Fruit fly (Drosophila melanogaster): ENCODE measurements around the gene CG31373.

Gene CG31373

DNA sequence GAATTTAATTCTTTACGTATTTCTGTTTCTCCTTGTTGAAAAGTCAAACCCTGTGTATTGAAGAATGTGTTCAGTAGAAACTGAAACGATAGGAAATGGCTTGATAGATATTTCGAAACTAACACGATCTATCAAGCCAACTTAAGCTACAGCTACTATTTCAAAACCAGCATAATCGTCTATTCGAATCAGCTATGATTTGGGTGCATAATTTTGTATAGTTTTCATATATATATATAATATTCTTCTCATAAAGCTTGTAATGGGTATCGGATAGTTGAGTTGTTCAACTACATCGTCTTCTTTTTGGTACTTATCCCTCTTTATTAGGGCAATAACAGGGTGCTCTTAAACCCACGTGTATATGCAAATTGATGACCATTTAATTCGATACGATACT is 26.7 kb upstream of the CG31373 start, which contains the start of gene tomboy20:
Gene tomboy20, minus strand, starts transcription at position 101 of the 400 bp plus-strand sequence.
- TF ChIP-seq Abd-B (GFP tag; optimal IDR thresholded peaks at IDR 0.05): no peak
- no peak for TF ChIP-seq Mio (GFP tag; optimal IDR thresholded peaks at IDR 0.05)
- TF ChIP-seq Hr78 (GFP tag; optimal IDR thresholded peaks at IDR 0.05): no peak
- no peak for TF ChIP-seq Myc (optimal IDR thresholded peaks at IDR 0.05)
- no peak for TF ChIP-seq brk (GFP tag; optimal IDR thresholded peaks at IDR 0.05)
- no peak for TF ChIP-seq rgr (GFP tag; optimal IDR thresholded peaks at IDR 0.05)
- no peak for TF ChIP-seq Hr83 (GFP tag; optimal IDR thresholded peaks at IDR 0.05; ENCODE audit: poor library complexity, severe bottlenecking)
- TF ChIP-seq Sp1 (GFP tag; optimal IDR thresholded peaks at IDR 0.05): no peak
- TF ChIP-seq OdsH (GFP tag; optimal IDR thresholded peaks at IDR 0.05): no peak
- TF ChIP-seq Jra (GFP tag; optimal IDR thresholded peaks at IDR 0.05): no peak
- TF ChIP-seq Dfd (GFP tag; optimal IDR thresholded peaks at IDR 0.05): no peak
- no peak for TF ChIP-seq CrebA (GFP tag; optimal IDR thresholded peaks at IDR 0.05; ENCODE audit: borderline replicate concordance)
- no peak for TF ChIP-seq h (GFP tag; optimal IDR thresholded peaks at IDR 0.05)
- TF ChIP-seq sv (GFP tag; optimal IDR thresholded peaks at IDR 0.05): no peak
- no peak for TF ChIP-seq tai (GFP tag; optimal IDR thresholded peaks at IDR 0.05)
- TF ChIP-seq Vsx2 (GFP tag; optimal IDR thresholded peaks at IDR 0.05; ENCODE audit: partially characterized antibody): no peak
- TF ChIP-seq pan (optimal IDR thresholded peaks at IDR 0.05): no peak
- TF ChIP-seq Hnf4 (GFP tag; optimal IDR thresholded peaks at IDR 0.05): no peak
- TF ChIP-seq br (GFP tag; optimal IDR thresholded peaks at IDR 0.05): no peak
- TF ChIP-seq jim (GFP tag; optimal IDR thresholded peaks at IDR 0.05): no peak

- TF ChIP-seq Dif (GFP tag; optimal IDR thresholded peaks at IDR 0.05; ENCODE audit: partially characterized antibody): no peak
- no peak for TF ChIP-seq Vsx2 (GFP tag; optimal IDR thresholded peaks at IDR 0.05; ENCODE audit: partially characterized antibody)
- no peak for TF ChIP-seq Myc (optimal IDR thresholded peaks at IDR 0.05)
These were observed 17.6 kb upstream of the CG31373 start for dm6 chr3R:10726714-10727113.

- no peak for TF ChIP-seq GATAd (GFP tag; optimal IDR thresholded peaks at IDR 0.05)
- TF ChIP-seq Sp1 (GFP tag; optimal IDR thresholded peaks at IDR 0.05): no peak
- no peak for TF ChIP-seq Abd-B (GFP tag; optimal IDR thresholded peaks at IDR 0.05)
- TF ChIP-seq Rel (GFP tag; optimal IDR thresholded peaks at IDR 0.05): no peak
- TF ChIP-seq Rel (tag; optimal IDR thresholded peaks at IDR 0.05): no peak
- no peak for TF ChIP-seq sv (GFP tag; optimal IDR thresholded peaks at IDR 0.05)
- TF ChIP-seq CG9705 (GFP tag; optimal IDR thresholded peaks at IDR 0.05): no peak
- TF ChIP-seq jim (GFP tag; optimal IDR thresholded peaks at IDR 0.05): no peak
- no peak for TF ChIP-seq fru (GFP tag; optimal IDR thresholded peaks at IDR 0.05)
- TF ChIP-seq br (GFP tag; optimal IDR thresholded peaks at IDR 0.05): no peak
- no peak for TF ChIP-seq HLH106 (tag; optimal IDR thresholded peaks at IDR 0.05)
- no peak for TF ChIP-seq h (GFP tag; optimal IDR thresholded peaks at IDR 0.05)
These were observed 5.3 kb upstream of the CG31373 start, which contains the start of gene CG4073 for dm6 chr3R:10714498-10714897. TSS of gene CG4073 (plus strand) at chr3R:10714798.

dm6 chr3R:10711148-10711547 is 2.0 kb upstream of the CG31373 start, which contains the start of gene CG14689:
TSS of gene CG14689 (minus strand) at chr3R:10711248.
- no peak for TF ChIP-seq pan (optimal IDR thresholded peaks at IDR 0.05)
- no peak for TF ChIP-seq Dif (GFP tag; optimal IDR thresholded peaks at IDR 0.05; ENCODE audit: partially characterized antibody)
- TF ChIP-seq Hr78 (GFP tag; optimal IDR thresholded peaks at IDR 0.05): no peak
- no peak for TF ChIP-seq lola (GFP tag; optimal IDR thresholded peaks at IDR 0.05)
- no peak for TF ChIP-seq Mio (GFP tag; optimal IDR thresholded peaks at IDR 0.05)
- no peak for TF ChIP-seq tai (GFP tag; optimal IDR thresholded peaks at IDR 0.05)
- no peak for TF ChIP-seq Abd-B (GFP tag; optimal IDR thresholded peaks at IDR 0.05)
- TF ChIP-seq woc (GFP tag; optimal IDR thresholded peaks at IDR 0.05): no peak
- TF ChIP-seq N (GFP tag; optimal IDR thresholded peaks at IDR 0.05): no peak
- no peak for TF ChIP-seq Rel (GFP tag; optimal IDR thresholded peaks at IDR 0.05)
- TF ChIP-seq Rel (tag; optimal IDR thresholded peaks at IDR 0.05): no peak
- no peak for TF ChIP-seq sv (GFP tag; optimal IDR thresholded peaks at IDR 0.05)
- no peak for TF ChIP-seq fru (GFP tag; optimal IDR thresholded peaks at IDR 0.05)
- TF ChIP-seq HLH106 (tag; optimal IDR thresholded peaks at IDR 0.05): no peak
- no peak for TF ChIP-seq jim (GFP tag; optimal IDR thresholded peaks at IDR 0.05)
- TF ChIP-seq dsf (GFP tag; optimal IDR thresholded peaks at IDR 0.05; ENCODE audit: borderline replicate concordance): no peak

DNA sequence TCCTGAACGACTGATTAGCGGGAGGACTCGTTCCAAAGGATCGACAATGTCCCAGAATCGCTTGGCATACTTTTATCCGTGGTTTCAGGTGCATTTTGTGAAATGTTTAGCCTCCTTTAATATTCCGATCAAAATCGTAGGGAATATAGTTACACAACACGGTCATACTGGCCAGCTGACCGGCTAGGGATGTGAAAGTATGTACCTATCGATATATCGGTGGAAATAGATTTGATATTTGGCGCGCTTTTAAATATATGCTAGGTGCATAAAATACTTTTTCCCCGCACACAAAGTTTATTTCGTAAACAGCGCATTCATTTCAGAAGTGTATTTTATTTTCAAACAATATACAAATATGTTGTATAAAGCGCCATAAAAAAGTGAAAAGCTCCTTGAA is 995 bp downstream of the CG31373 start, which contains the start of gene CG31278:
Gene CG31278, minus strand, starts transcription at position 172 of the 400 bp plus-strand sequence.
- TF ChIP-seq OdsH (GFP tag; optimal IDR thresholded peaks at IDR 0.05): no peak
- no peak for TF ChIP-seq rgr (GFP tag; optimal IDR thresholded peaks at IDR 0.05)
- no peak for TF ChIP-seq CG9705 (GFP tag; optimal IDR thresholded peaks at IDR 0.05)
- no peak for TF ChIP-seq CG32264 (GFP tag; optimal IDR thresholded peaks at IDR 0.05)
- no peak for TF ChIP-seq lola (GFP tag; optimal IDR thresholded peaks at IDR 0.05)
- TF ChIP-seq Hr83 (GFP tag; optimal IDR thresholded peaks at IDR 0.05; ENCODE audit: poor library complexity, severe bottlenecking): no peak
- TF ChIP-seq dsf (GFP tag; optimal IDR thresholded peaks at IDR 0.05; ENCODE audit: borderline replicate concordance): no peak
- no peak for TF ChIP-seq dmrt93B (GFP tag; optimal IDR thresholded peaks at IDR 0.05)
- no peak for TF ChIP-seq fru (GFP tag; optimal IDR thresholded peaks at IDR 0.05)
- no peak for TF ChIP-seq GATAd (GFP tag; optimal IDR thresholded peaks at IDR 0.05)
- TF ChIP-seq br (GFP tag; optimal IDR thresholded peaks at IDR 0.05): no peak
- no peak for TF ChIP-seq tai (GFP tag; optimal IDR thresholded peaks at IDR 0.05)
- TF ChIP-seq foxo (GFP tag; optimal IDR thresholded peaks at IDR 0.05): no peak
- no peak for TF ChIP-seq jim (GFP tag; optimal IDR thresholded peaks at IDR 0.05)
- TF ChIP-seq Hnf4 (GFP tag; optimal IDR thresholded peaks at IDR 0.05): no peak
- TF ChIP-seq Dfd (GFP tag; optimal IDR thresholded peaks at IDR 0.05): no peak
- TF ChIP-seq pan (optimal IDR thresholded peaks at IDR 0.05): no peak
- no peak for TF ChIP-seq N (GFP tag; optimal IDR thresholded peaks at IDR 0.05)
- no peak for TF ChIP-seq Mio (GFP tag; optimal IDR thresholded peaks at IDR 0.05)
- TF ChIP-seq Vsx2 (GFP tag; optimal IDR thresholded peaks at IDR 0.05; ENCODE audit: partially characterized antibody): no peak

Measured in whole organism, wandering third instar larva.